Worm (Caenorhabditis elegans) whole organism, L4 larva: Measurements from ENCODE around the gene hnd-1.
A peak's percentile ranks its signal among the peaks of the same experiment; 100 is the strongest.

ENCODE experiments used
- F10B5.3 ChIP-seq: sonication (generic microtip); optimal IDR thresholded peaks from 2 replicates; lab custom pipeline; 2016; ENCODE audit warnings: mild to moderate bottlenecking, missing genetic modification characterization, missing compliant biosample characterization
- F37D6.2 ChIP-seq: sonication (generic microtip); optimal IDR thresholded peaks from 2 replicates; lab custom pipeline; 2016; ENCODE audit warnings: mild to moderate bottlenecking, missing genetic modification characterization, missing compliant biosample characterization
- F44E2.7 ChIP-seq: fragments of 200-800 bp; sonication (Bioruptor generic); IDR thresholded peaks from 2 replicates; pipeline ENCODE4 v2.1.2; 2022; ENCODE audit warnings: missing genetic modification characterization, missing compliant biosample characterization
- T20F7.1 ChIP-seq: fragments of 200-800 bp; sonication (Bioruptor generic); optimal IDR thresholded peaks from 2 replicates; lab custom pipeline; 2018; ENCODE audit warnings: mild to moderate bottlenecking, missing genetic modification characterization, missing compliant biosample characterization
- ZK337.2 ChIP-seq: fragments of 200-800 bp; sonication (Bioruptor generic); IDR thresholded peaks from 2 replicates; pipeline ENCODE4 v1.3.6; 2022; ENCODE audit warnings: missing genetic modification reagents, missing genetic modification characterization, missing compliant biosample characterization
- ZK546.5 ChIP-seq, 2 experiments: sonication (generic microtip); optimal IDR thresholded peaks; 2 replicates each; lab custom pipeline; 2017; ENCODE audit warnings: missing biosample characterization in 2 of 2, missing genetic modification characterization in 2 of 2
- aha-1 ChIP-seq: fragments of 150-350 bp; peaks from one replicate; lab custom pipeline; 2014; ENCODE audit warnings: missing biosample characterization, missing genetic modification characterization
- aly-2 ChIP-seq: sonication (generic microtip); optimal IDR thresholded peaks from 2 replicates; lab custom pipeline; 2018; ENCODE audit warnings: missing biosample characterization, missing genetic modification characterization
- arid-1 ChIP-seq: fragments of 200-800 bp; sonication (Bioruptor generic); conservative IDR thresholded peaks from 2 replicates; pipeline ENCODE4 v1.3.6; 2022; ENCODE audit warnings: missing genetic modification reagents, missing genetic modification characterization, missing compliant biosample characterization
- attf-4 ChIP-seq: sonication (generic microtip); optimal IDR thresholded peaks from 3 replicates; lab custom pipeline; 2017; ENCODE audit warnings: missing biosample characterization, missing genetic modification characterization
- ceh-32 ChIP-seq: sonication (generic microtip); optimal IDR thresholded peaks from 2 replicates; lab custom pipeline; 2016; ENCODE audit warnings: mild to moderate bottlenecking, missing genetic modification characterization, missing compliant biosample characterization; ENCODE audit not compliant: poor library complexity
- ceh-44 ChIP-seq: fragments of 200-800 bp; sonication (Bioruptor generic); IDR thresholded peaks from 2 replicates; pipeline ENCODE4 v1.3.6; 2022; ENCODE audit warnings: missing genetic modification reagents, missing genetic modification characterization, missing compliant biosample characterization
- ces-1 ChIP-seq: fragments of 150-350 bp; sonication (generic microtip); optimal IDR thresholded peaks from 4 replicates; lab custom pipeline; 2014; ENCODE audit warnings: missing biosample characterization, missing genetic modification reagents, missing genetic modification characterization
- cey-2 ChIP-seq: sonication (generic microtip); optimal IDR thresholded peaks from 3 replicates; lab custom pipeline; 2017; ENCODE audit warnings: missing genetic modification characterization, mild to moderate bottlenecking, missing compliant biosample characterization, antibody characterized with exemption, borderline replicate concordance; ENCODE audit not compliant: insufficient read depth
- ctbp-1 ChIP-seq: fragments of 200-800 bp; sonication (Bioruptor generic); IDR thresholded peaks from 2 replicates; pipeline ENCODE4 v1.3.6; 2022; ENCODE audit warnings: missing genetic modification reagents, missing genetic modification characterization, missing compliant biosample characterization
- daf-12 ChIP-seq: fragments of 150-350 bp; optimal IDR thresholded peaks from 2 replicates; lab custom pipeline; 2014; ENCODE audit warnings: missing biosample characterization, missing genetic modification reagents, missing genetic modification characterization
- daf-19 ChIP-seq: fragments of 200-800 bp; sonication (Bioruptor generic); conservative IDR thresholded peaks from 2 replicates; pipeline ENCODE4 v1.3.6; 2022; ENCODE audit warnings: missing genetic modification characterization, missing compliant biosample characterization
- dmd-9 ChIP-seq: fragments of 200-800 bp; sonication (Bioruptor generic); IDR thresholded peaks from 2 replicates; pipeline ENCODE4 v1.3.6; 2022; ENCODE audit warnings: missing genetic modification reagents, missing genetic modification characterization, missing compliant biosample characterization
- dpl-1 ChIP-seq: fragments of 150-350 bp; optimal IDR thresholded peaks from 2 replicates; lab custom pipeline; 2014; ENCODE audit warnings: missing biosample characterization, missing genetic modification reagents, missing genetic modification characterization
- egl-43 ChIP-seq: fragments of 200-800 bp; sonication (Bioruptor generic); IDR thresholded peaks from 2 replicates; pipeline ENCODE4 v1.3.6; 2022; ENCODE audit warnings: missing genetic modification reagents, missing genetic modification characterization, missing compliant biosample characterization
- fkh-10 ChIP-seq: fragments of 150-350 bp; optimal IDR thresholded peaks from 2 replicates; lab custom pipeline; 2014; ENCODE audit warnings: missing biosample characterization, missing genetic modification reagents, missing genetic modification characterization
- gei-8 ChIP-seq: fragments of 200-800 bp; sonication (Bioruptor generic); optimal IDR thresholded peaks from 2 replicates; lab custom pipeline; 2018; ENCODE audit warnings: mild to moderate bottlenecking, missing genetic modification characterization, missing compliant biosample characterization
- hlh-30 ChIP-seq: sonication (generic microtip); optimal IDR thresholded peaks from 2 replicates; lab custom pipeline; 2017; ENCODE audit warnings: antibody characterized with exemption, mild to moderate bottlenecking, missing genetic modification characterization, missing compliant biosample characterization; ENCODE audit not compliant: insufficient read depth
- lin-29 ChIP-seq: fragments of 200-800 bp; sonication (Bioruptor generic); IDR thresholded peaks from 2 replicates; pipeline ENCODE4 v1.3.6; 2022; ENCODE audit warnings: missing genetic modification reagents, missing genetic modification characterization, missing compliant biosample characterization
- lin-38 ChIP-seq: fragments of 200-800 bp; sonication (Bioruptor generic); IDR thresholded peaks from 2 replicates; pipeline ENCODE4 v1.3.6; 2022; ENCODE audit warnings: missing genetic modification reagents, missing genetic modification characterization, missing compliant biosample characterization
- lsy-2 ChIP-seq, 2 experiments: fragments of 150-350 bp in 1 of 2; sonication (generic microtip) in 1 of 2; optimal IDR thresholded peaks; 2 replicates each; lab custom pipeline; 2014 to 2017; ENCODE audit warnings: missing biosample characterization in 2 of 2, missing genetic modification characterization in 2 of 2
- madf-5 ChIP-seq, 2 experiments: fragments of 200-800 bp; sonication (Bioruptor generic); IDR thresholded peaks; 2 replicates each; pipeline ENCODE4 v1.3.6; 2022; ENCODE audit warnings: missing compliant biosample characterization in 2 of 2, missing genetic modification characterization in 2 of 2
- mdt-29 ChIP-seq: fragments of 200-800 bp; sonication (Bioruptor generic); IDR thresholded peaks from 2 replicates; pipeline ENCODE4 v1.3.6; 2022; ENCODE audit warnings: missing genetic modification reagents, missing genetic modification characterization, missing compliant biosample characterization
- mep-1 ChIP-seq: fragments of 150-350 bp; sonication (generic microtip); optimal IDR thresholded peaks from 3 replicates; lab custom pipeline; 2014; ENCODE audit warnings: missing biosample characterization, missing genetic modification characterization
- mes-2 ChIP-seq: sonication (generic microtip); optimal IDR thresholded peaks from 2 replicates; lab custom pipeline; 2016; ENCODE audit warnings: missing genotype, mild to moderate bottlenecking, missing genetic modification characterization, missing compliant biosample characterization; ENCODE audit not compliant: poor library complexity, severe bottlenecking
- mxl-2 ChIP-seq: fragments of 200-800 bp; sonication (Bioruptor generic); conservative IDR thresholded peaks from 2 replicates; pipeline ENCODE4 v1.3.6; 2022; ENCODE audit warnings: missing genetic modification reagents, missing genetic modification characterization, missing compliant biosample characterization
- mxl-3 ChIP-seq: fragments of 200-800 bp; sonication (Bioruptor generic); optimal IDR thresholded peaks from 2 replicates; lab custom pipeline; 2018; ENCODE audit warnings: mild to moderate bottlenecking, missing genetic modification characterization, missing compliant biosample characterization
- nhr-111 ChIP-seq: fragments of 200-800 bp; sonication (Bioruptor generic); optimal IDR thresholded peaks from 2 replicates; lab custom pipeline; 2018; ENCODE audit warnings: mild to moderate bottlenecking, missing genetic modification characterization, missing compliant biosample characterization
- nhr-237 ChIP-seq: sonication (generic microtip); optimal IDR thresholded peaks from 2 replicates; lab custom pipeline; 2017; ENCODE audit warnings: missing biosample characterization, missing genetic modification characterization
- nhr-25 ChIP-seq: sonication (generic microtip); optimal IDR thresholded peaks from 2 replicates; lab custom pipeline; 2017; ENCODE audit warnings: missing genetic modification characterization, mild to moderate bottlenecking, missing compliant biosample characterization, antibody characterized with exemption, moderate library complexity, borderline replicate concordance; ENCODE audit not compliant: insufficient read depth
- nhr-28 ChIP-seq: fragments of 150-350 bp; optimal IDR thresholded peaks from 2 replicates; lab custom pipeline; 2014; ENCODE audit warnings: missing biosample characterization, missing genetic modification characterization
- nhr-42 ChIP-seq: fragments of 200-800 bp; sonication (Bioruptor generic); IDR thresholded peaks from 2 replicates; pipeline ENCODE4 v1.3.6; 2022; ENCODE audit warnings: missing genetic modification characterization, missing compliant biosample characterization
- nhr-6 ChIP-seq: fragments of 150-350 bp; optimal IDR thresholded peaks from 2 replicates; lab custom pipeline; 2014; ENCODE audit warnings: missing biosample characterization, missing genetic modification characterization
- pha-4 ChIP-seq, 2 experiments: fragments of 150-350 bp in 1 of 2; fragments of 200-800 bp in 1 of 2; sonication (Bioruptor generic) in 1 of 2; IDR thresholded peaks in 1 of 2; optimal IDR thresholded peaks in 1 of 2; 2 replicates each; pipeline versions ENCODE4 v1.3.6 to Lab custom; 2014 to 2022; ENCODE audit warnings: missing genetic modification characterization in 2 of 2, missing genetic modification reagents in 2 of 2, missing biosample characterization in 1 of 2, missing compliant biosample characterization in 1 of 2
- sdz-12 ChIP-seq: fragments of 200-800 bp; sonication (Bioruptor generic); optimal IDR thresholded peaks from 2 replicates; lab custom pipeline; 2018; ENCODE audit warnings: mild to moderate bottlenecking, missing genetic modification characterization, missing compliant biosample characterization
- skn-1 ChIP-seq: fragments of 150-350 bp; optimal IDR thresholded peaks from 2 replicates; lab custom pipeline; 2014; ENCODE audit warnings: missing biosample characterization, missing genetic modification characterization
- spr-1 ChIP-seq: sonication (generic microtip); optimal IDR thresholded peaks from 2 replicates; lab custom pipeline; 2016; ENCODE audit warnings: mild to moderate bottlenecking, missing genetic modification characterization, missing compliant biosample characterization
- tag-97 ChIP-seq: fragments of 200-800 bp; sonication (Bioruptor generic); IDR thresholded peaks from 2 replicates; pipeline ENCODE4 v1.3.6; 2022; ENCODE audit warnings: missing genetic modification characterization, missing compliant biosample characterization
- unc-130 ChIP-seq: sonication (generic microtip); optimal IDR thresholded peaks from 2 replicates; lab custom pipeline; 2016; ENCODE audit warnings: missing genetic modification reagents, missing genetic modification characterization, missing compliant biosample characterization
- unc-39 ChIP-seq: sonication (generic microtip); optimal IDR thresholded peaks from 2 replicates; lab custom pipeline; 2017; ENCODE audit warnings: missing biosample characterization, missing genetic modification characterization
- zag-1 ChIP-seq: fragments of 150-350 bp; optimal IDR thresholded peaks from 2 replicates; lab custom pipeline; 2014; ENCODE audit warnings: missing biosample characterization, missing genetic modification characterization
- zfp-2 ChIP-seq: sonication (generic microtip); optimal IDR thresholded peaks from 2 replicates; lab custom pipeline; 2016; ENCODE audit warnings: mild to moderate bottlenecking, missing genetic modification characterization, missing compliant biosample characterization
- zfp-3 ChIP-seq: fragments of 200-800 bp; sonication (Bioruptor generic); conservative IDR thresholded peaks from 2 replicates; pipeline ENCODE4 v1.3.6; 2022; ENCODE audit warnings: missing genetic modification reagents, missing genetic modification characterization, missing compliant biosample characterization
- zip-2 ChIP-seq: fragments of 150-350 bp; optimal IDR thresholded peaks from 2 replicates; lab custom pipeline; 2014; ENCODE audit warnings: missing biosample characterization, missing genetic modification characterization
- ztf-11 ChIP-seq: fragments of 150-350 bp; optimal IDR thresholded peaks from 2 replicates; lab custom pipeline; 2014; ENCODE audit warnings: missing biosample characterization, missing genetic modification characterization

Gene hnd-1

ce11 chrX:11666545-11667177, 17.7 kb upstream of the hnd-1 start, which contains the start of gene noca-2 (continued):
- TF ChIP-seq nhr-25 (no peak), mxl-3 (no peak), nhr-42 (GFP tag; lab: Robert Waterston, UW) (no peak), zfp-2 (tag; lab: Kevin White, UChicago) (no peak), T20F7.1 (GFP tag; lab: Kevin White, UChicago) (no peak), ZK546.5 (tag; optimal IDR thresholded peaks at IDR 0.05; lab: Kevin White, UChicago) (no peak), gei-8 (GFP tag; lab: Kevin White, UChicago) (no peak), aha-1 (tag; lab: Kevin White, UChicago) (peak; percentile 45), fkh-10 (GFP tag; lab: Kevin White, UChicago) (no peak), arid-1 (GFP tag; lab: Robert Waterston, UW) (no peak), hlh-30 (tag; lab: Kevin White, UChicago) (peak; percentile 47), ceh-44 (GFP tag; lab: Robert Waterston, UW) (no peak), spr-1 (tag; lab: Kevin White, UChicago) (no peak), ZK337.2 (GFP tag; lab: Robert Waterston, UW) (no peak), F44E2.7 (GFP tag; lab: Robert Waterston, UW) (no peak), skn-1 (tag; lab: Kevin White, UChicago) (no peak), nhr-237 (tag; lab: Kevin White, UChicago) (no peak), ces-1 (no peak), unc-130 (GFP tag; lab: Kevin White, UChicago) (no peak), mdt-29 (GFP tag; lab: Robert Waterston, UW) (no peak), nhr-111 (GFP tag; lab: Kevin White, UChicago) (no peak), ztf-11 (tag; lab: Kevin White, UChicago) (no peak), lsy-2 (tag; optimal IDR thresholded peaks at IDR 0.05; lab: Kevin White, UChicago) (no peak), zag-1 (tag; lab: Kevin White, UChicago) (no peak), tag-97 (GFP tag; lab: Robert Waterston, UW) (no peak), F37D6.2 (tag; lab: Kevin White, UChicago) (no peak), unc-39 (tag; lab: Kevin White, UChicago) (no peak), pha-4 (GFP tag; IDR thresholded peaks at IDR 0.05; lab: Robert Waterston, UW) (no peak), pha-4 (tag; optimal IDR thresholded peaks at IDR 0.05; lab: Kevin White, UChicago) (no peak), mep-1 (tag; lab: Kevin White, UChicago) (peak; percentile 54), attf-4 (tag; lab: Kevin White, UChicago) (no peak), aly-2 (tag; lab: Kevin White, UChicago) (no peak), lin-29 (GFP tag; lab: Robert Waterston, UW) (no peak), madf-5 (GFP tag; IDR thresholded peaks at IDR 0.05; lab: Robert Waterston, UW) (no peak), dpl-1 (GFP tag; lab: Kevin White, UChicago) (peak; percentile 17), dmd-9 (no peak), ceh-32 (tag; lab: Kevin White, UChicago) (no peak), nhr-6 (tag; lab: Kevin White, UChicago) (peak; percentile 4), F10B5.3 (no peak), zip-2 (no peak), sdz-12 (GFP tag; lab: Kevin White, UChicago) (no peak), lin-38 (no peak), cey-2 (tag; lab: Kevin White, UChicago) (no peak), egl-43 (GFP tag; lab: Robert Waterston, UW) (no peak), daf-19 (GFP tag; lab: Robert Waterston, UW) (no peak), ctbp-1 (GFP tag; lab: Robert Waterston, UW) (0 out of 2 replicates have a peak, but pooled peaks have one; percentile 47), mxl-2 (GFP tag; lab: Robert Waterston, UW) (no peak), zfp-3 (GFP tag; lab: Robert Waterston, UW) (no peak), nhr-28 (peak; percentile 29), mes-2 (tag; lab: Kevin White, UChicago) (peak; percentile 26), daf-12 (tag; lab: Kevin White, UChicago) (no peak)
